Worm (Caenorhabditis elegans): ENCODE measurements around the gene clh-4.

Gene clh-4

DNA sequence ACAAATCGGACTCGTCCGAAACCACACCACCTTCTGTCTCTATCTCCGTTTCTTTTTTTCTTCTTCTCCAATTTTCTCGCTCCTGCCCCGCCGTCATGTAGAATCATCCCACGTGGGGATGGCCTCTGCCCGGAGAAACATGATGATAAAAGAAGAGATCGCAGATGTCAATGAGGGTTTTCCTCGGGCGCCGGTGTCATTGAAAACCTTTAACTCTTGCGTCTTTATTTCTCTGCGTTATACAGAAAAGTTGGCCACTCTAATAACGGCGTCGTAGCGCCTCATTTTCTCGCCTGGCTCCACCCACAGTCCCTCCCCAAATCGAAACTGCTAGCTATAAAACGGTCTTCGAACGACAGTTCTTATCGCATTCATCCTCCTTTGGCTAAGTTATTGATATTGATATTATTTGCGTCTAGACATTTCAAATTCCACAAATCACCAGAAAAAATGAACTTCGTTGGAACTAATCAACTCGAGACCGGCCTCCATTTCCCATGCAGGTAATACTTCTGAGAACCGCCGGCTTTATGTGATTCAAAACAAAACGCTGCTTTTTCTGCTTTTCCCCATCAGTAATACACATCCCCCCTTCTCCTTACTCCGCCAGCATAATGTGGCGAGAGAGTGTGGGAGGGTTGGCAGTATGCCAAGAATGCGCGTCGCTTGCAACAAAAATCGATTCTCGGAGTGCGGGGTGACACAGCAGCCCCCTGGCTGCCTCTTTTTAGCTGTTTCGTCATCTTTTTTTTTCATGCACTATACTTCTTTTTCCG, 44.9 kb upstream of the clh-4 start (continued):
- TF ChIP-seq jun-1 (tag; optimal IDR thresholded peaks at IDR 0.05) (peak; percentile 41), mef-2 (tag; optimal IDR thresholded peaks at IDR 0.05) (peak; percentile 28), ceh-82 (tag; optimal IDR thresholded peaks at IDR 0.05) (peak; percentile 40 to 58 (median 58)), mdl-1 (tag; optimal IDR thresholded peaks at IDR 0.05) (peak; percentile 48 to 99), hlh-17 (GFP tag; optimal IDR thresholded peaks at IDR 0.05; ENCODE audit: borderline replicate concordance) (no peak), tbx-2 (tag; optimal IDR thresholded peaks at IDR 0.05) (peak; percentile 79), rnt-1 (tag; optimal IDR thresholded peaks at IDR 0.05) (peak; percentile 80), lin-39 (tag; optimal IDR thresholded peaks at IDR 0.05) (peak; percentile 29), snu-23 (GFP tag; optimal IDR thresholded peaks at IDR 0.05) (peak; percentile 85), lin-14 (GFP tag; optimal IDR thresholded peaks at IDR 0.05) (peak; percentile 92), dpl-1 (GFP tag; optimal IDR thresholded peaks at IDR 0.05) (peak; percentile 1 to 19 (median 7)), nhr-19 (GFP tag; conservative IDR thresholded peaks at IDR 0.05) (peak; percentile 73), efl-1 (optimal IDR thresholded peaks at IDR 0.05) (peak; percentile 2 to 22), efl-1 (GFP tag; optimal IDR thresholded peaks at IDR 0.05 in 1 of 2) (peak in 1 of 2 experiments; percentile 90), egl-13 (tag; optimal IDR thresholded peaks at IDR 0.05) (peak; percentile 52), lin-35 (GFP tag; optimal IDR thresholded peaks at IDR 0.05) (peak; percentile 43 to 60), unc-130 (tag; optimal IDR thresholded peaks at IDR 0.05) (peak; percentile 78), mep-1 (tag; optimal IDR thresholded peaks at IDR 0.05) (peak; percentile 66), lsy-2 (tag; optimal IDR thresholded peaks at IDR 0.05) (peak; percentile 11 to 76), fkh-10 (GFP tag; optimal IDR thresholded peaks at IDR 0.05) (peak; percentile 64), fkh-8 (tag; optimal IDR thresholded peaks at IDR 0.05) (peak; percentile 87), aly-2 (tag; optimal IDR thresholded peaks at IDR 0.05) (no peak), blmp-1 (tag; optimal IDR thresholded peaks at IDR 0.05) (peak; percentile 77), skn-1 (tag; optimal IDR thresholded peaks at IDR 0.05) (peak; percentile 96), C16A3.4 (tag; optimal IDR thresholded peaks at IDR 0.05) (peak; percentile 76), efl-3 (GFP tag; optimal IDR thresholded peaks at IDR 0.05) (no peak), F16B12.6 (tag; optimal IDR thresholded peaks at IDR 0.05) (peak; percentile 10)

DNA sequence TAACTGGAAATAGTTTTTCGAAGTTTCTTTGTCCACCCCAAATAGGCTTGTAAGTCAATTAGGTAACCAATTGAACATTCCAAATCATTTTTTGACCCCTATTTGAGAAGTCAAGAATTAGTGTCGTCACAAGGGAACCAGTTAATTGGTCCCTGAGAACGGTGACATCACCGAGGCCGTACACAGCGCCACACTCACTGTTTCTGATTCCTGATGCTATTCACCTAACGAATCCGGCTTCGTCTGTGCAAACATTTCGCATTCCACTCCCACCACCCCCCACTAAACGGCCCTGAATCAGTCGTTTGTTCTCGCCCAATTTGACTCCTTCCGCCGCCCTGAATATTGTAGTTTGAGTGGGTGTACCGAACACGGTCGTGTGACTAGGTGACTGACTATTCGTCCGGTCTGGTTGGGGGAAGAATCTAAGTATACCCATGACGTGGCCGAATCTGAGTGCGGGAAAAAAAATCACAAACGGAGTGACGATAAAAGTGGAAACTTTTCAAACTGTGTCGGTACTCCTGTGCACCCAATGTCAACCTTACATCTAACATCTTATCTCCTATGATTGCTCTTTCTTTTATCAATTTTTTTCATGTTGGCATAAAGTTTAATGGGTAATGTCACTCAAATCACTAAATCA, 43.9 kb upstream of the clh-4 start:
- TF ChIP-seq nhr-19 (GFP tag; conservative IDR thresholded peaks at IDR 0.05): no peak
- TF ChIP-seq elt-2 (tag; optimal IDR thresholded peaks at IDR 0.05): peak; percentile 59
- peak; percentile 76 for TF ChIP-seq nhr-85 (tag)
- TF ChIP-seq mdl-1 (tag; optimal IDR thresholded peaks at IDR 0.05): peak in 1 of 2 experiments; percentile 31
- TF ChIP-seq snu-23 (GFP tag; optimal IDR thresholded peaks at IDR 0.05): peak; percentile 2
- TF ChIP-seq skn-1 (tag; optimal IDR thresholded peaks at IDR 0.05): peak; percentile 53
- no peak for TF ChIP-seq sup-37 (GFP tag; optimal IDR thresholded peaks at IDR 0.05)
- no peak for TF ChIP-seq Y116A8C.19 (tag; optimal IDR thresholded peaks at IDR 0.05; ENCODE audit: borderline replicate concordance)
- TF ChIP-seq nhr-71 (tag; optimal IDR thresholded peaks at IDR 0.05): peak; percentile 28
- no peak for TF ChIP-seq efl-1 (optimal IDR thresholded peaks at IDR 0.05)
- TF ChIP-seq efl-1 (GFP tag; optimal IDR thresholded peaks at IDR 0.05 in 1 of 2): peak in 1 of 2 experiments; percentile 92
- TF ChIP-seq nhr-20 (tag; optimal IDR thresholded peaks at IDR 0.05): peak; percentile 33
- peak; percentile 34 for TF ChIP-seq rnt-1 (tag; optimal IDR thresholded peaks at IDR 0.05)
- TF ChIP-seq elt-3 (tag; optimal IDR thresholded peaks at IDR 0.05): peak in 2 of 6 experiments; percentile 6 to 22
- no peak for TF ChIP-seq irx-1 (tag; optimal IDR thresholded peaks at IDR 0.05)
- TF ChIP-seq lin-35 (GFP tag; optimal IDR thresholded peaks at IDR 0.05): peak in 1 of 2 experiments; percentile 60
- no peak for TF ChIP-seq mef-2 (tag; optimal IDR thresholded peaks at IDR 0.05)
- TF ChIP-seq mep-1 (tag; optimal IDR thresholded peaks at IDR 0.05): peak; percentile 4
- no peak for TF ChIP-seq lir-3 (tag; optimal IDR thresholded peaks at IDR 0.05; ENCODE audit: poor library complexity)
- TF ChIP-seq lin-14 (GFP tag; optimal IDR thresholded peaks at IDR 0.05): peak; percentile 57
- TF ChIP-seq zag-1 (tag; optimal IDR thresholded peaks at IDR 0.05): no peak
- TF ChIP-seq unc-98 (GFP tag; IDR thresholded peaks at IDR 0.05): 0 out of 2 replicates have a peak, but pooled peaks have one; percentile 12
- peak; percentile 16 for TF ChIP-seq nhr-90 (tag; optimal IDR thresholded peaks at IDR 0.05; ENCODE audit: poor library complexity)

Data from whole organism, L1 larva.